Fruit fly (Drosophila melanogaster) whole organism, embryonic: ENCODE measurements around the gene Pgant2.
A peak's percentile ranks its signal among the peaks of the same experiment; 100 is the strongest.

ENCODE experiments used
- ATbp ChIP-seq: fragments of 200-800 bp; sonication (Bioruptor generic); optimal IDR thresholded peaks from 2 replicates; lab custom pipeline; 2017; ENCODE audit warnings: missing biosample characterization, mild to moderate bottlenecking, missing genetic modification characterization, missing genetic modification reagents
- C15 ChIP-seq: fragments of 200-800 bp; sonication (Bioruptor generic); IDR thresholded peaks from 3 replicates; pipeline ENCODE4 v1.3.6; 2022; ENCODE audit warnings: missing biosample characterization, missing genetic modification characterization
- CG10274 ChIP-seq: fragments of 200-800 bp; sonication (Bioruptor generic); optimal IDR thresholded peaks from 3 replicates; lab custom pipeline; 2017; ENCODE audit warnings: missing biosample characterization, mild to moderate bottlenecking, missing genetic modification characterization
- CG10654 ChIP-seq: fragments of 200-800 bp; sonication (Bioruptor generic); optimal IDR thresholded peaks from 2 replicates; lab custom pipeline; 2016; ENCODE audit warnings: missing biosample characterization, missing genetic modification characterization
- CG12744 ChIP-seq: fragments of 200-800 bp; sonication (Bioruptor generic); optimal IDR thresholded peaks from 2 replicates; lab custom pipeline; 2016; ENCODE audit warnings: missing biosample characterization, missing genetic modification characterization
- CG13123 ChIP-seq: fragments of 200-800 bp; sonication (Bioruptor generic); optimal IDR thresholded peaks from 2 replicates; lab custom pipeline; 2016; ENCODE audit warnings: missing biosample characterization, missing genetic modification characterization
- CG16863 ChIP-seq: fragments of 200-800 bp; sonication (Bioruptor generic); optimal IDR thresholded peaks from 3 replicates; lab custom pipeline; 2016; ENCODE audit warnings: missing biosample characterization, missing genetic modification characterization
- CG30020 ChIP-seq: fragments of 200-800 bp; optimal IDR thresholded peaks from 2 replicates; lab custom pipeline; 2019; ENCODE audit warnings: missing biosample characterization, mild to moderate bottlenecking, missing genetic modification characterization, moderate library complexity
- CG31388 ChIP-seq: fragments of 200-800 bp; sonication (Bioruptor generic); optimal IDR thresholded peaks from 2 replicates; lab custom pipeline; 2016; ENCODE audit warnings: missing biosample characterization, missing genetic modification characterization
- CG6175 ChIP-seq: fragments of 200-800 bp; sonication (Bioruptor generic); IDR thresholded peaks from 3 replicates; pipeline ENCODE4 v1.3.6; 2022; ENCODE audit warnings: missing biosample characterization, missing genetic modification characterization
- CG6683 ChIP-seq: fragments of 200-800 bp; sonication (Bioruptor generic); optimal IDR thresholded peaks from 2 replicates; lab custom pipeline; 2017; ENCODE audit warnings: missing biosample characterization, mild to moderate bottlenecking, missing genetic modification characterization, missing genetic modification reagents
- CG7556 ChIP-seq: fragments of 200-800 bp; sonication (Bioruptor generic); optimal IDR thresholded peaks from 2 replicates; lab custom pipeline; 2017; ENCODE audit warnings: missing biosample characterization, mild to moderate bottlenecking, missing genetic modification characterization
- CG7745 ChIP-seq: fragments of 200-800 bp; sonication (Bioruptor generic); optimal IDR thresholded peaks from 2 replicates; lab custom pipeline; 2018; ENCODE audit warnings: missing biosample characterization, mild to moderate bottlenecking, missing genetic modification characterization, moderate library complexity
- CG9609 ChIP-seq: fragments of 200-800 bp; sonication (Bioruptor generic); optimal IDR thresholded peaks from 3 replicates; lab custom pipeline; 2016; ENCODE audit warnings: missing biosample characterization, missing genetic modification characterization
- CG9876 ChIP-seq: fragments of 200-800 bp; sonication (Bioruptor generic); optimal IDR thresholded peaks from 2 replicates; lab custom pipeline; 2016; ENCODE audit warnings: missing biosample characterization, missing genetic modification characterization
- Dek ChIP-seq: fragments of 200-800 bp; sonication (Bioruptor generic); optimal IDR thresholded peaks from 3 replicates; lab custom pipeline; 2019; ENCODE audit warnings: missing biosample characterization, mild to moderate bottlenecking, missing genetic modification characterization, moderate library complexity
- GATAe ChIP-seq: fragments of 200-800 bp; sonication (Bioruptor generic); conservative IDR thresholded peaks from 2 replicates; pipeline ENCODE4 v1.3.6; 2022; ENCODE audit warnings: missing biosample characterization, missing genetic modification characterization
- Gug ChIP-seq: fragments of 200-800 bp; sonication (Bioruptor generic); IDR thresholded peaks from 4 replicates; pipeline ENCODE4 v1.3.6; 2022; ENCODE audit warnings: missing biosample characterization, missing genetic modification characterization
- HLH54F ChIP-seq: fragments of 200-800 bp; sonication (Bioruptor generic); optimal IDR thresholded peaks from 3 replicates; lab custom pipeline; 2016; ENCODE audit warnings: missing biosample characterization, missing genetic modification characterization
- HLHmδ ChIP-seq: fragments of 200-800 bp; sonication (Bioruptor generic); optimal IDR thresholded peaks from 2 replicates; lab custom pipeline; 2018; ENCODE audit warnings: missing biosample characterization, mild to moderate bottlenecking, missing genetic modification characterization, moderate library complexity
- Hand ChIP-seq: fragments of 200-800 bp; sonication (Bioruptor generic); optimal IDR thresholded peaks from 2 replicates; lab custom pipeline; 2017; ENCODE audit warnings: mild to moderate bottlenecking, missing biosample characterization, missing genetic modification reagents, missing genetic modification characterization
- Lpt ChIP-seq: fragments of >200 bp; optimal IDR thresholded peaks from 2 replicates; lab custom pipeline; 2018; ENCODE audit warnings: missing biosample characterization, missing genetic modification characterization
- Meics ChIP-seq: fragments of 200-800 bp; sonication (Bioruptor generic); optimal IDR thresholded peaks from 2 replicates; lab custom pipeline; 2017; ENCODE audit warnings: missing biosample characterization, mild to moderate bottlenecking, missing genetic modification characterization
- NK7.1 ChIP-seq: fragments of 200-800 bp; sonication (Bioruptor generic); optimal IDR thresholded peaks from 3 replicates; lab custom pipeline; 2016; ENCODE audit warnings: missing biosample characterization, missing genetic modification characterization
- Oaz ChIP-seq: fragments of 200-800 bp; sonication (Bioruptor generic); IDR thresholded peaks from 2 replicates; pipeline ENCODE4 v1.3.6; 2022; ENCODE audit warnings: missing biosample characterization, missing genetic modification characterization
- Side ChIP-seq: fragments of 200-800 bp; sonication (Bioruptor generic); optimal IDR thresholded peaks from 2 replicates; lab custom pipeline; 2016; ENCODE audit warnings: missing biosample characterization, missing genetic modification characterization
- Sin3A ChIP-seq: fragments of >200 bp; optimal IDR thresholded peaks from 2 replicates; lab custom pipeline; 2018
- Sry-δ ChIP-seq: fragments of 200-800 bp; sonication (Bioruptor generic); optimal IDR thresholded peaks from 2 replicates; lab custom pipeline; 2016; ENCODE audit warnings: missing biosample characterization, missing genetic modification characterization
- Ssrp ChIP-seq: fragments of 200-800 bp; sonication (Bioruptor generic); optimal IDR thresholded peaks from 2 replicates; lab custom pipeline; 2018; ENCODE audit warnings: missing biosample characterization, mild to moderate bottlenecking, missing genetic modification characterization, moderate library complexity
- Xbp1 ChIP-seq: fragments of 200-800 bp; sonication (Bioruptor generic); optimal IDR thresholded peaks from 3 replicates; lab custom pipeline; 2016; ENCODE audit warnings: missing biosample characterization, mild to moderate bottlenecking, missing genetic modification characterization
- ap ChIP-seq: fragments of 200-800 bp; sonication (Bioruptor generic); IDR thresholded peaks from 2 replicates; pipeline ENCODE4 v1.3.6; 2022; ENCODE audit warnings: missing biosample characterization, missing genetic modification characterization
- bcd ChIP-seq: fragments of 200-800 bp; sonication (Bioruptor generic); optimal IDR thresholded peaks from 2 replicates; lab custom pipeline; 2017; ENCODE audit warnings: missing biosample characterization, mild to moderate bottlenecking, missing genetic modification characterization
- chinmo ChIP-seq: fragments of 200-800 bp; sonication (Bioruptor generic); IDR thresholded peaks from 4 replicates; pipeline ENCODE4 v1.3.6; 2022; ENCODE audit warnings: missing biosample characterization, missing genetic modification characterization; ENCODE audit not compliant: partially characterized antibody
- dan ChIP-seq: fragments of 200-800 bp; sonication (Bioruptor generic); IDR thresholded peaks from 2 replicates; pipeline ENCODE4 v1.3.6; 2022; ENCODE audit warnings: missing biosample characterization, missing genetic modification characterization
- dmrt11E ChIP-seq: fragments of 200-800 bp; sonication (Bioruptor generic); optimal IDR thresholded peaks from 3 replicates; lab custom pipeline; 2018; ENCODE audit warnings: missing biosample characterization, mild to moderate bottlenecking, missing genetic modification characterization, moderate library complexity
- exex ChIP-seq: fragments of 200-800 bp; sonication (Bioruptor generic); optimal IDR thresholded peaks from 4 replicates; lab custom pipeline; 2018; ENCODE audit warnings: missing biosample characterization, mild to moderate bottlenecking, missing genetic modification characterization, moderate library complexity
- fru ChIP-seq: fragments of >200 bp; optimal IDR thresholded peaks from 2 replicates; lab custom pipeline; 2017
- ham ChIP-seq: fragments of 200-800 bp; sonication (Bioruptor generic); IDR thresholded peaks from 2 replicates; pipeline ENCODE4 v1.3.6; 2022; ENCODE audit warnings: missing biosample characterization, missing genetic modification characterization
- klu ChIP-seq: fragments of 200-800 bp; sonication (Bioruptor generic); IDR thresholded peaks from 2 replicates; pipeline ENCODE4 v1.3.6; 2022; ENCODE audit warnings: missing biosample characterization, missing genetic modification characterization
- pan ChIP-seq, 4 experiments: fragments of >200 bp in 3 of 4; fragments of 200-800 bp in 1 of 4; sonication (Bioruptor generic) in 1 of 4; optimal IDR thresholded peaks in 3 of 4; IDR thresholded peaks in 1 of 4; 2 replicates each; pipeline versions ENCODE4 v1.3.6 to Lab custom; 2017 to 2022; ENCODE audit warnings: missing biosample characterization in 2 of 4, missing genetic modification characterization in 2 of 4, mixed read lengths in 1 of 4
- prd ChIP-seq, 3 experiments: fragments of >200 bp in 2 of 3; fragments of 200-800 bp in 1 of 3; sonication (Bioruptor generic) in 1 of 3; optimal IDR thresholded peaks in 2 of 3; IDR thresholded peaks in 1 of 3; 2 replicates in 2 of 3; 3 replicates in 1 of 3; pipeline versions ENCODE4 v1.3.6 to Lab custom; 2017 to 2022; ENCODE audit warnings: missing biosample characterization in 1 of 3, missing genetic modification characterization in 1 of 3
- pzg ChIP-seq: fragments of 200-800 bp; sonication (Bioruptor generic); optimal IDR thresholded peaks from 3 replicates; lab custom pipeline; 2018; ENCODE audit warnings: missing biosample characterization, mild to moderate bottlenecking, missing genetic modification characterization, moderate library complexity
- schlank ChIP-seq: fragments of 200-800 bp; sonication (Bioruptor generic); optimal IDR thresholded peaks from 2 replicates; lab custom pipeline; 2018; ENCODE audit warnings: missing biosample characterization, mild to moderate bottlenecking, missing genetic modification characterization
- stc ChIP-seq: fragments of 200-800 bp; sonication (Bioruptor generic); IDR thresholded peaks from 2 replicates; pipeline ENCODE4 v1.3.6; 2022; ENCODE audit warnings: missing biosample characterization, missing genetic modification characterization
- tap ChIP-seq: fragments of 200-800 bp; optimal IDR thresholded peaks from 3 replicates; lab custom pipeline; 2019; ENCODE audit warnings: missing biosample characterization, mild to moderate bottlenecking, missing genetic modification characterization, moderate library complexity
- twi ChIP-seq: fragments of 200-800 bp; optimal IDR thresholded peaks from 2 replicates; lab custom pipeline; 2019; ENCODE audit warnings: missing biosample characterization, mild to moderate bottlenecking, missing genetic modification characterization, moderate library complexity
- vvl ChIP-seq: fragments of 200-800 bp; sonication (Bioruptor generic); IDR thresholded peaks from 2 replicates; pipeline ENCODE4 v1.3.6; 2022; ENCODE audit warnings: missing biosample characterization, missing genetic modification characterization
- wdn ChIP-seq: fragments of 200-800 bp; sonication (Bioruptor generic); IDR thresholded peaks from 2 replicates; pipeline ENCODE4 v1.3.6; 2022; ENCODE audit warnings: missing biosample characterization, missing genetic modification characterization
- wek ChIP-seq: fragments of 200-800 bp; sonication (Bioruptor generic); optimal IDR thresholded peaks from 3 replicates; lab custom pipeline; 2018; ENCODE audit warnings: missing biosample characterization, mild to moderate bottlenecking, missing genetic modification characterization, moderate library complexity
- yki ChIP-seq: fragments of >200 bp; optimal IDR thresholded peaks from 3 replicates; lab custom pipeline; 2018
- z ChIP-seq: fragments of 200-800 bp; sonication (Bioruptor generic); IDR thresholded peaks from 3 replicates; pipeline ENCODE4 v1.3.6; 2022; ENCODE audit warnings: missing biosample characterization, missing genetic modification characterization

Pgant2 gene

dm6 chr2L:3376684-3377086 lies 49.8 kb downstream of the Pgant2 start, which contains the start of the genes CG9662 and Ptpa (continued):
- TF ChIP-seq schlank (peak; percentile 44), klu (peak; percentile 85), CG7745 (no peak), CG16863 (GFP tag; lab: Kevin White, UChicago) (peak; percentile 72), Meics (peak; percentile 69), Sry-δ (GFP tag; lab: Kevin White, UChicago) (peak; percentile 99), HLH54F (peak; percentile 90), NK7.1 (GFP tag; lab: Kevin White, UChicago) (peak; percentile 54), ATbp (peak; percentile 21), GATAe (GFP tag; lab: Robert Waterston, UW) (no peak; the same call in 1 of the 2 replicates), CG6683 (GFP tag; lab: Kevin White, UChicago) (no peak), Gug (GFP tag; lab: Robert Waterston, UW) (peak; percentile 89), pzg (peak; percentile 76), dmrt11E (tag; lab: Kevin White, UChicago) (peak; percentile 78), vvl (GFP tag; lab: Robert Waterston, UW) (peak; percentile 64), Dek (tag; lab: Kevin White, UChicago) (peak; percentile 73), Side (GFP tag; lab: Kevin White, UChicago) (peak; percentile 74), CG12744 (peak; percentile 75), CG10654 (GFP tag; lab: Kevin White, UChicago) (peak; percentile 85), chinmo (GFP tag; lab: Robert Waterston, UW) (0 out of 4 replicates have a peak, but pooled peaks have one; percentile 72), CG13123 (GFP tag; lab: Kevin White, UChicago) (peak; percentile 57), stc (GFP tag; lab: Robert Waterston, UW) (no peak), ham (GFP tag; lab: Robert Waterston, UW) (peak; percentile 64; the same call in 1 of the 2 replicates), CG9876 (GFP tag; lab: Kevin White, UChicago) (peak; percentile 76), fru (lab: Kevin White, UChicago) (no peak), pan (optimal IDR thresholded peaks at IDR 0.05; lab: Kevin White, UChicago) (no peak), pan (GFP tag; optimal IDR thresholded peaks at IDR 0.05 in 1 of 2, IDR thresholded peaks at IDR 0.05 in 1 of 2) (peak in 1 of 2 experiments; percentile 77), CG6175 (GFP tag; lab: Robert Waterston, UW) (peak; percentile 57; the same call in 1 of the 3 replicates), exex (tag; lab: Kevin White, UChicago) (no peak), Xbp1 (peak; percentile 92), wdn (GFP tag; lab: Robert Waterston, UW) (peak; percentile 79), yki (no peak), dan (GFP tag; lab: Robert Waterston, UW) (peak; percentile 72), Sin3A (lab: Kevin White, UChicago) (peak; percentile 99), Hand (GFP tag; lab: Kevin White, UChicago) (no peak), twi (tag; lab: Kevin White, UChicago) (no peak), HLHmδ (GFP tag; lab: Kevin White, UChicago) (no peak), CG31388 (GFP tag; lab: Kevin White, UChicago) (peak; percentile 41), Ssrp (tag; lab: Kevin White, UChicago) (peak; percentile 79), ap (peak; percentile 21; the same call in 1 of the 2 replicates), CG7556 (GFP tag; lab: Kevin White, UChicago) (peak; percentile 43), tap (peak; percentile 16), Oaz (peak; percentile 61), Lpt (GFP tag; lab: Kevin White, UChicago) (no peak), wek (GFP tag; lab: Kevin White, UChicago) (no peak), bcd (GFP tag; lab: Kevin White, UChicago) (peak; percentile 78), C15 (no peak), z (GFP tag; lab: Robert Waterston, UW) (no peak), CG9609 (peak; percentile 73), prd (optimal IDR thresholded peaks at IDR 0.05; lab: Kevin White, UChicago) (no peak), prd (GFP tag; IDR thresholded peaks at IDR 0.05; lab: Robert Waterston, UW) (peak; percentile 92), CG30020 (tag; lab: Kevin White, UChicago) (peak; percentile 91), CG10274 (no peak)
